Fruit fly (Drosophila melanogaster) S2 (cell line): ENCODE results near the gene TwdlF.

Experiments
- CG8478 ChIP-seq: fragments of >200 bp; optimal IDR thresholded peaks from 2 replicates; lab custom pipeline; 2018
- CTCF ChIP-seq, 2 experiments: fragments of >200 bp; optimal IDR thresholded peaks; 2 replicates each; lab custom pipeline; 2018

- TF ChIP-seq CTCF (optimal IDR thresholded peaks at IDR 0.05; lab: Kevin White, UChicago) (no peak), CG8478 (no peak)
Measured at dm6 chr3R:4232139-4233017, 14.4 kb upstream of the TwdlF start, which contains the start of gene CG14641.
